Worm (Caenorhabditis elegans) whole organism, L1 larva: ENCODE results near the gene his-41.

ENCODE experiments used
- ama-1 ChIP-seq: fragments of 150-350 bp; optimal IDR thresholded peaks from 2 replicates; lab custom pipeline; 2014
- blmp-1 ChIP-seq: fragments of 150-350 bp; optimal IDR thresholded peaks from 2 replicates; lab custom pipeline; 2014; ENCODE audit warnings: missing biosample characterization, missing genetic modification characterization
- lin-13 ChIP-seq: fragments of 150-350 bp; optimal IDR thresholded peaks from 2 replicates; lab custom pipeline; 2014; ENCODE audit warnings: missing biosample characterization, missing genetic modification reagents, missing genetic modification characterization
- nhr-237 ChIP-seq: fragments of 150-350 bp; optimal IDR thresholded peaks from 2 replicates; lab custom pipeline; 2014; ENCODE audit warnings: missing biosample characterization, missing genetic modification characterization
- nhr-76 ChIP-seq: sonication (generic microtip); optimal IDR thresholded peaks from 2 replicates; lab custom pipeline; 2017; ENCODE audit warnings: missing biosample characterization, missing genetic modification characterization
- nhr-77 ChIP-seq: fragments of 150-350 bp; optimal IDR thresholded peaks from 2 replicates; lab custom pipeline; 2014; ENCODE audit warnings: missing biosample characterization, missing genetic modification characterization
- rnt-1 ChIP-seq: sonication (generic microtip); optimal IDR thresholded peaks from 2 replicates; lab custom pipeline; 2016; ENCODE audit warnings: mild to moderate bottlenecking, missing genetic modification characterization, moderate library complexity, missing compliant biosample characterization
- skn-1 ChIP-seq: fragments of 150-350 bp; optimal IDR thresholded peaks from 2 replicates; lab custom pipeline; 2014; ENCODE audit warnings: missing biosample characterization, missing genetic modification characterization
- tbx-2 ChIP-seq: sonication (generic microtip); optimal IDR thresholded peaks from 2 replicates; lab custom pipeline; 2016; ENCODE audit warnings: missing genetic modification characterization, missing compliant biosample characterization

DNA sequence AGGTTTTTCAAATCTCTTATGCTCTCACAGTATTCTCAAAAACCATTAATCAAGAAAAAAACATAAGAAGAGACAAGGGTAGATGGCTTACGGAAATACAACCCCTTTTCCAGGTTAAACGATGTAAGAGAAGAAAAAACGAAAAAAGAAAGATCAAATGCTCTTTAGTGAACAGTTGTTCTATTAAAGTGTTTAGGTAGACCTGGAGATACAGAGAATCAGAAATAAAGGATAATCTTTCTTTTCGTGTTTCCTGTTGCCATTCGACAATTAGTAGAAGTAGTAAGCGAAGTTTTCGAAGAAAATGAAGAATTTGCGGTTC, 37.9 kb downstream of the his-41 start, which contains the start of gene K09G1.1:
- TF ChIP-seq nhr-77 (no peak), ama-1 (no peak), nhr-76 (tag; lab: Kevin White, UChicago) (no peak), tbx-2 (no peak), lin-13 (GFP tag; lab: Kevin White, UChicago) (no peak), blmp-1 (tag; lab: Kevin White, UChicago) (no peak), skn-1 (tag; lab: Kevin White, UChicago) (no peak), nhr-237 (no peak), rnt-1 (tag; lab: Kevin White, UChicago) (no peak)
